Worm (Caenorhabditis elegans) whole organism, midembryonic: ENCODE measurements around the gene F19B10.2.

Experiments
- cog-1 ChIP-seq: sonication (generic microtip); optimal IDR thresholded peaks from 2 replicates; lab custom pipeline; 2016; ENCODE audit warnings: missing genetic modification characterization, missing compliant biosample characterization
- flt-1 ChIP-seq: fragments of 200-800 bp; sonication (Bioruptor generic); IDR thresholded peaks from 2 replicates; pipeline ENCODE4 v1.3.6; 2022; ENCODE audit warnings: missing genetic modification characterization, missing compliant biosample characterization
- klf-2 ChIP-seq: fragments of 200-800 bp; sonication (Bioruptor generic); conservative IDR thresholded peaks from 2 replicates; pipeline ENCODE4 v1.3.6; 2022; ENCODE audit warnings: missing genetic modification reagents, missing genetic modification characterization, missing compliant biosample characterization
- med-1 ChIP-seq: sonication (generic microtip); optimal IDR thresholded peaks from 2 replicates; lab custom pipeline; 2017; ENCODE audit warnings: missing genetic modification characterization, mild to moderate bottlenecking, missing compliant biosample characterization, antibody characterized with exemption, missing genetic modification reagents; ENCODE audit not compliant: insufficient read depth
- ref-1 ChIP-seq: fragments of 200-800 bp; sonication (Bioruptor generic); conservative IDR thresholded peaks from 2 replicates; pipeline ENCODE4 v1.3.6; 2022; ENCODE audit warnings: missing genetic modification reagents, missing genetic modification characterization, missing compliant biosample characterization
- tab-1 ChIP-seq: fragments of 200-800 bp; sonication (Bioruptor generic); IDR thresholded peaks from 2 replicates; pipeline ENCODE4 v1.3.6; 2022; ENCODE audit warnings: missing genetic modification characterization, missing compliant biosample characterization
- ztf-23 ChIP-seq: fragments of 200-800 bp; sonication (Bioruptor generic); IDR thresholded peaks from 2 replicates; pipeline ENCODE4 v1.3.6; 2022; ENCODE audit warnings: missing genetic modification reagents, missing genetic modification characterization, missing compliant biosample characterization
- ztf-29 ChIP-seq: fragments of 200-800 bp; sonication (Bioruptor generic); IDR thresholded peaks from 2 replicates; pipeline ENCODE4 v1.3.6; 2022; ENCODE audit warnings: missing genetic modification reagents, missing genetic modification characterization, missing compliant biosample characterization

DNA sequence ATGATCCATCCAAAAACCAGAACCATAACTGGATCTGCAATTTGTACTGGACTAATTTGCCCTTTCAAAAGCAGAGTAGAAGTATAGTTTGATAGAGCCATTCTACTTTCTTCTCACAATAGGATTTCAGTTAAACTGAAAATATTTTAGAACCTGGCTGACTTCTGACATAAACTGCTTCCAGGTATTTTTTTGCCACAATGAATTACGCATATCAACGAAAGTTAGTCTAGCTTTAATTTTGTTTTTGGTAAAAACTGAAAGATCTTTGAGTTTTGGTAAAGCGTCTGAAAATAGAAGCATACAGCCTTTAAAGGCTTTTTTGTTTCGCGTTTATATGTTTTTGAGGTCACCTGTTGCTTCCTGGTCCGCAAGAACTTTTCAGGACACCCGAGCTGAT lies 15.4 kb downstream of the F19B10.2 start, which contains the start of gene srx-101:
- TF ChIP-seq med-1 (GFP tag; lab: Kevin White, UChicago) = no peak
- no peak for TF ChIP-seq tab-1
- no peak for TF ChIP-seq klf-2
- no peak for TF ChIP-seq flt-1 (GFP tag; lab: Robert Waterston, UW)
- TF ChIP-seq cog-1 (tag; lab: Kevin White, UChicago) = no peak
- TF ChIP-seq ztf-23 (GFP tag; lab: Robert Waterston, UW) = no peak
- no peak for TF ChIP-seq ref-1 (GFP tag; lab: Robert Waterston, UW)
- no peak for TF ChIP-seq ztf-29
